Fruit fly (Drosophila melanogaster): ENCODE results near the gene CG15930.

- TF ChIP-seq CTCF (optimal IDR thresholded peaks at IDR 0.05) (no peak), CG8478 (optimal IDR thresholded peaks at IDR 0.05) (no peak)
These were observed 41.7 kb upstream of the CG15930 start for dm6 chrX:5358813-5359212.
